Fruit fly (Drosophila melanogaster) whole organism, embryonic: Measurements from ENCODE around the gene CG34117.

Experiments
- CG33557 ChIP-seq: fragments of 200-800 bp; sonication (Bioruptor generic); optimal IDR thresholded peaks from 2 replicates; lab custom pipeline; 2019; ENCODE audit warnings: missing biosample characterization, mild to moderate bottlenecking, missing genetic modification characterization, moderate library complexity
- CG4328 ChIP-seq: fragments of 200-800 bp; sonication (Bioruptor generic); optimal IDR thresholded peaks from 3 replicates; lab custom pipeline; 2017; ENCODE audit warnings: missing biosample characterization, missing genetic modification reagents, missing genetic modification characterization
- CG5180 ChIP-seq: fragments of 200-800 bp; sonication (Bioruptor generic); optimal IDR thresholded peaks from 3 replicates; lab custom pipeline; 2017; ENCODE audit warnings: missing biosample characterization, missing genetic modification characterization, mild to moderate bottlenecking, moderate library complexity, missing genetic modification reagents
- Hand ChIP-seq: fragments of 200-800 bp; sonication (Bioruptor generic); optimal IDR thresholded peaks from 2 replicates; lab custom pipeline; 2017; ENCODE audit warnings: mild to moderate bottlenecking, missing biosample characterization, missing genetic modification reagents, missing genetic modification characterization
- Sry-β ChIP-seq: fragments of 200-800 bp; sonication (Bioruptor generic); optimal IDR thresholded peaks from 2 replicates; lab custom pipeline; 2018; ENCODE audit warnings: missing biosample characterization, mild to moderate bottlenecking, missing genetic modification characterization, moderate library complexity
- amos ChIP-seq: fragments of 200-800 bp; sonication (Bioruptor generic); IDR thresholded peaks from 2 replicates; pipeline ENCODE4 v1.3.6; 2022; ENCODE audit warnings: missing biosample characterization, missing genetic modification characterization; ENCODE audit not compliant: partially characterized antibody
- chn ChIP-seq: fragments of 200-800 bp; sonication (Bioruptor generic); optimal IDR thresholded peaks from 2 replicates; lab custom pipeline; 2016; ENCODE audit warnings: missing biosample characterization, missing genetic modification characterization
- sna ChIP-seq: fragments of 200-800 bp; sonication (Bioruptor generic); IDR thresholded peaks from 2 replicates; pipeline ENCODE4 v1.3.6; 2022; ENCODE audit warnings: missing biosample characterization, missing genetic modification characterization; ENCODE audit not compliant: partially characterized antibody
- ssp ChIP-seq: fragments of 200-800 bp; sonication (Bioruptor generic); IDR thresholded peaks from 2 replicates; pipeline ENCODE4 v1.3.6; 2022; ENCODE audit warnings: missing biosample characterization, missing genetic modification characterization

DNA sequence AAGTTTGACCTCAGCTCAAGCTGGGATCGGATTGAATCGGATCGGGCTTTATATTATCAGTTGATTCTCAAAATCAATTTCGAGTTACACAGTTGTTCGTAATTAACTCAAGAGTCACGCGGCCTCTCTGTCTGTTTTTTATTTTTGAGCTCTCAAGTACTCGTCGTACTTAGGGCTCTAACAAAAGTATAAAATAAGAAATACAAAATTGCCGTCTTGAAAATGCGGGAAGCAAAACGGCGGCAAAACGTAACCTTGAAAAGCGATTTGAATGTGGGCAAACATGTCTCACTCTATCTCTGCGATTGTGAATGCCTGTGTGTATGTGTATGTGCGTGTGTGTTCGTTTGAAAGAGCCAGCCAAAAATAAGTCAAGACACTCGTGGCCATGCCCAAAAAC, 37.8 kb upstream of the CG34117 start:
- TF ChIP-seq amos (no peak), Hand (no peak), sna (no peak), ssp (no peak), CG4328 (GFP tag; lab: Kevin White, UChicago) (no peak), CG33557 (GFP tag; lab: Kevin White, UChicago) (no peak), chn (GFP tag; lab: Kevin White, UChicago) (no peak), CG5180 (no peak), Sry-β (GFP tag; lab: Kevin White, UChicago) (no peak)
